Worm (Caenorhabditis elegans): ENCODE results near the gene F29F11.20.

- TF ChIP-seq Y116A8C.19 (tag; optimal IDR thresholded peaks at IDR 0.05; ENCODE audit: borderline replicate concordance) (no peak), lin-15B (tag; optimal IDR thresholded peaks at IDR 0.05) (no peak), nhr-12 (tag; optimal IDR thresholded peaks at IDR 0.05) (no peak), sup-37 (GFP tag; optimal IDR thresholded peaks at IDR 0.05) (no peak), nhr-90 (tag; optimal IDR thresholded peaks at IDR 0.05; ENCODE audit: poor library complexity) (no peak)
Measured at ce11 chrV:10713704-10714239, 26.1 kb downstream of the F29F11.20 start.

Data from whole organism, L1 larva.